Worm (Caenorhabditis elegans) whole organism, L1 larva: ENCODE results near the gene kgb-2.

ENCODE experiments used
- C16A3.4 ChIP-seq: fragments of 150-350 bp; optimal IDR thresholded peaks from 2 replicates; lab custom pipeline; 2014; ENCODE audit warnings: missing biosample characterization, missing genetic modification characterization
- ama-1 ChIP-seq: fragments of 150-350 bp; optimal IDR thresholded peaks from 2 replicates; lab custom pipeline; 2014
- blmp-1 ChIP-seq: fragments of 150-350 bp; optimal IDR thresholded peaks from 2 replicates; lab custom pipeline; 2014; ENCODE audit warnings: missing biosample characterization, missing genetic modification characterization
- ceh-82 ChIP-seq, 3 experiments: fragments of 150-350 bp in 1 of 3; sonication (generic microtip) in 2 of 3; optimal IDR thresholded peaks; 2 replicates each; lab custom pipeline; 2014 to 2017; ENCODE audit warnings: missing biosample characterization in 3 of 3, missing genetic modification characterization in 3 of 3
- ceh-90 ChIP-seq: sonication (generic microtip); optimal IDR thresholded peaks from 2 replicates; lab custom pipeline; 2016; ENCODE audit warnings: missing genetic modification characterization, missing compliant biosample characterization
- ces-1 ChIP-seq: fragments of 150-350 bp; optimal IDR thresholded peaks from 2 replicates; lab custom pipeline; 2014; ENCODE audit warnings: missing biosample characterization, missing genetic modification reagents, missing genetic modification characterization
- dpl-1 ChIP-seq, 3 experiments: fragments of 150-350 bp in 2 of 3; sonication (generic microtip) in 1 of 3; optimal IDR thresholded peaks; 2 replicates each; lab custom pipeline; 2014 to 2017; ENCODE audit warnings: missing biosample characterization in 3 of 3, missing genetic modification characterization in 3 of 3, missing genetic modification reagents in 3 of 3
- dsc-1 ChIP-seq: sonication (generic microtip); optimal IDR thresholded peaks from 2 replicates; lab custom pipeline; 2016; ENCODE audit warnings: mild to moderate bottlenecking, missing genetic modification characterization, missing compliant biosample characterization
- efl-1 ChIP-seq, 4 experiments: fragments of 150-350 bp; optimal IDR thresholded peaks in 3 of 4; peaks in 1 of 4; 1 replicate in 1 of 4; 2 replicates in 3 of 4; lab custom pipeline; 2014; ENCODE audit warnings: missing biosample characterization in 2 of 4, missing genetic modification characterization in 2 of 4, missing genetic modification reagents in 2 of 4
- egl-27 ChIP-seq, 2 experiments: fragments of 150-350 bp in 1 of 2; sonication (generic microtip); optimal IDR thresholded peaks; 3 replicates each; lab custom pipeline; 2017 to 2018; ENCODE audit warnings: missing biosample characterization in 2 of 2, missing genetic modification characterization in 2 of 2, missing genetic modification reagents in 2 of 2
- elt-2 ChIP-seq: sonication (generic microtip); optimal IDR thresholded peaks from 2 replicates; lab custom pipeline; 2016; ENCODE audit warnings: missing genetic modification characterization, mild to moderate bottlenecking, inconsistent platforms, missing compliant biosample characterization, missing genetic modification reagents
- elt-3 ChIP-seq, 6 experiments: fragments of 150-350 bp in 1 of 6; sonication (generic microtip); optimal IDR thresholded peaks; 2 replicates each; lab custom pipeline; 2017 to 2018; ENCODE audit warnings: missing biosample characterization in 6 of 6, missing genetic modification characterization in 6 of 6, inconsistent platforms in 1 of 6
- fkh-8 ChIP-seq: sonication (generic microtip); optimal IDR thresholded peaks from 2 replicates; lab custom pipeline; 2016; ENCODE audit warnings: mild to moderate bottlenecking, missing genetic modification characterization, missing compliant biosample characterization
- grh-1 ChIP-seq: fragments of 200-800 bp; sonication (Bioruptor generic); IDR thresholded peaks from 2 replicates; pipeline ENCODE4 v1.3.6; 2022; ENCODE audit warnings: missing genetic modification reagents, missing genetic modification characterization, missing compliant biosample characterization
- hlh-17 ChIP-seq: fragments of 200-800 bp; sonication (Bioruptor generic); optimal IDR thresholded peaks from 2 replicates; lab custom pipeline; 2018; ENCODE audit warnings: missing genetic modification characterization, mild to moderate bottlenecking, missing compliant biosample characterization, moderate library complexity, borderline replicate concordance
- irx-1 ChIP-seq: sonication (generic microtip); optimal IDR thresholded peaks from 2 replicates; lab custom pipeline; 2016; ENCODE audit warnings: missing genetic modification characterization, missing compliant biosample characterization
- isw-1 ChIP-seq: fragments of 200-800 bp; sonication (Bioruptor generic); IDR thresholded peaks from 2 replicates; pipeline ENCODE4 v1.3.6; 2022; ENCODE audit warnings: missing genetic modification characterization, missing compliant biosample characterization
- jun-1 ChIP-seq: fragments of 150-350 bp; optimal IDR thresholded peaks from 2 replicates; lab custom pipeline; 2014; ENCODE audit warnings: missing biosample characterization, missing genetic modification reagents, missing genetic modification characterization
- lin-13 ChIP-seq: fragments of 150-350 bp; optimal IDR thresholded peaks from 2 replicates; lab custom pipeline; 2014; ENCODE audit warnings: missing biosample characterization, missing genetic modification reagents, missing genetic modification characterization
- lin-14 ChIP-seq: fragments of 200-800 bp; sonication (Bioruptor generic); optimal IDR thresholded peaks from 2 replicates; lab custom pipeline; 2018; ENCODE audit warnings: mild to moderate bottlenecking, missing genetic modification characterization, moderate library complexity, missing compliant biosample characterization
- lin-15B ChIP-seq: fragments of 150-350 bp; sonication (generic microtip); optimal IDR thresholded peaks from 3 replicates; lab custom pipeline; 2014; ENCODE audit warnings: missing biosample characterization, missing genetic modification characterization
- lin-35 ChIP-seq, 2 experiments: fragments of 150-350 bp; optimal IDR thresholded peaks; 2 replicates each; lab custom pipeline; 2014; ENCODE audit warnings: missing biosample characterization in 2 of 2, missing genetic modification characterization in 2 of 2, missing genetic modification reagents in 2 of 2
- lin-39 ChIP-seq: fragments of 150-350 bp; optimal IDR thresholded peaks from 2 replicates; lab custom pipeline; 2014; ENCODE audit warnings: missing biosample characterization, missing genetic modification reagents, missing genetic modification characterization
- lsy-2 ChIP-seq, 2 experiments: fragments of 150-350 bp; optimal IDR thresholded peaks; 2 replicates each; lab custom pipeline; 2014; ENCODE audit warnings: missing biosample characterization in 2 of 2, missing genetic modification characterization in 2 of 2
- mab-9 ChIP-seq: fragments of 200-800 bp; sonication (Bioruptor generic); IDR thresholded peaks from 2 replicates; pipeline ENCODE4 v1.3.6; 2022; ENCODE audit warnings: missing genetic modification reagents, missing genetic modification characterization, missing compliant biosample characterization
- mdl-1 ChIP-seq, 2 experiments: fragments of 150-350 bp; optimal IDR thresholded peaks; 2 replicates each; lab custom pipeline; 2014 to 2017; ENCODE audit warnings: missing biosample characterization in 2 of 2, missing genetic modification characterization in 2 of 2, inconsistent platforms in 1 of 2
- mep-1 ChIP-seq: fragments of 150-350 bp; optimal IDR thresholded peaks from 2 replicates; lab custom pipeline; 2014; ENCODE audit warnings: missing biosample characterization, missing genetic modification characterization
- nhr-19 ChIP-seq: fragments of 200-800 bp; sonication (Bioruptor generic); conservative IDR thresholded peaks from 2 replicates; pipeline ENCODE4 v1.3.6; 2022; ENCODE audit warnings: missing genetic modification characterization, missing compliant biosample characterization
- nhr-20 ChIP-seq: sonication (generic microtip); optimal IDR thresholded peaks from 2 replicates; lab custom pipeline; 2016; ENCODE audit warnings: mild to moderate bottlenecking, missing genetic modification characterization, missing compliant biosample characterization
- nhr-237 ChIP-seq: fragments of 150-350 bp; optimal IDR thresholded peaks from 2 replicates; lab custom pipeline; 2014; ENCODE audit warnings: missing biosample characterization, missing genetic modification characterization
- nhr-47 ChIP-seq: sonication (generic microtip); optimal IDR thresholded peaks from 2 replicates; lab custom pipeline; 2016; ENCODE audit warnings: mild to moderate bottlenecking, missing genetic modification characterization, moderate library complexity, missing compliant biosample characterization
- nhr-71 ChIP-seq: sonication (generic microtip); optimal IDR thresholded peaks from 2 replicates; lab custom pipeline; 2016; ENCODE audit warnings: mild to moderate bottlenecking, missing genetic modification characterization, moderate library complexity, missing compliant biosample characterization
- nhr-76 ChIP-seq: sonication (generic microtip); optimal IDR thresholded peaks from 2 replicates; lab custom pipeline; 2017; ENCODE audit warnings: missing biosample characterization, missing genetic modification characterization
- nhr-85 ChIP-seq: sonication (generic microtip); peaks from one replicate; lab custom pipeline; 2016; ENCODE audit warnings: missing genetic modification characterization, inconsistent platforms, missing compliant biosample characterization
- nhr-90 ChIP-seq: sonication (generic microtip); optimal IDR thresholded peaks from 2 replicates; lab custom pipeline; 2016; ENCODE audit warnings: mild to moderate bottlenecking, missing genetic modification characterization, missing compliant biosample characterization; ENCODE audit not compliant: poor library complexity
- rnt-1 ChIP-seq: sonication (generic microtip); optimal IDR thresholded peaks from 2 replicates; lab custom pipeline; 2016; ENCODE audit warnings: mild to moderate bottlenecking, missing genetic modification characterization, moderate library complexity, missing compliant biosample characterization
- skn-1 ChIP-seq: fragments of 150-350 bp; optimal IDR thresholded peaks from 2 replicates; lab custom pipeline; 2014; ENCODE audit warnings: missing biosample characterization, missing genetic modification characterization
- snpc-4 ChIP-seq: fragments of 150-350 bp; optimal IDR thresholded peaks from 2 replicates; lab custom pipeline; 2014; ENCODE audit warnings: missing biosample characterization, missing genetic modification characterization
- snu-23 ChIP-seq: sonication (generic microtip); optimal IDR thresholded peaks from 2 replicates; lab custom pipeline; 2016; ENCODE audit warnings: missing genetic modification characterization, missing compliant biosample characterization
- sptf-1 ChIP-seq: fragments of 150-350 bp; optimal IDR thresholded peaks from 2 replicates; lab custom pipeline; 2014; ENCODE audit warnings: missing biosample characterization, missing genetic modification characterization
- swsn-7 ChIP-seq: sonication (generic microtip); optimal IDR thresholded peaks from 2 replicates; lab custom pipeline; 2016; ENCODE audit warnings: missing genetic modification characterization, missing compliant biosample characterization
- tbx-2 ChIP-seq: sonication (generic microtip); optimal IDR thresholded peaks from 2 replicates; lab custom pipeline; 2016; ENCODE audit warnings: missing genetic modification characterization, missing compliant biosample characterization
- unc-130 ChIP-seq: fragments of 150-350 bp; optimal IDR thresholded peaks from 2 replicates; lab custom pipeline; 2017; ENCODE audit warnings: missing biosample characterization, missing genetic modification characterization, inconsistent platforms
- unc-62 ChIP-seq: fragments of 150-350 bp; optimal IDR thresholded peaks from 2 replicates; lab custom pipeline; 2014; ENCODE audit warnings: missing biosample characterization, missing genetic modification reagents, missing genetic modification characterization
- vab-15 ChIP-seq: sonication (generic microtip); optimal IDR thresholded peaks from 2 replicates; lab custom pipeline; 2017; ENCODE audit warnings: missing genotype, mild to moderate bottlenecking, missing genetic modification characterization, missing compliant biosample characterization
- xbp-1 ChIP-seq: sonication (generic microtip); optimal IDR thresholded peaks from 2 replicates; lab custom pipeline; 2016; ENCODE audit warnings: missing genetic modification characterization, missing compliant biosample characterization

The kgb-2 gene

DNA sequence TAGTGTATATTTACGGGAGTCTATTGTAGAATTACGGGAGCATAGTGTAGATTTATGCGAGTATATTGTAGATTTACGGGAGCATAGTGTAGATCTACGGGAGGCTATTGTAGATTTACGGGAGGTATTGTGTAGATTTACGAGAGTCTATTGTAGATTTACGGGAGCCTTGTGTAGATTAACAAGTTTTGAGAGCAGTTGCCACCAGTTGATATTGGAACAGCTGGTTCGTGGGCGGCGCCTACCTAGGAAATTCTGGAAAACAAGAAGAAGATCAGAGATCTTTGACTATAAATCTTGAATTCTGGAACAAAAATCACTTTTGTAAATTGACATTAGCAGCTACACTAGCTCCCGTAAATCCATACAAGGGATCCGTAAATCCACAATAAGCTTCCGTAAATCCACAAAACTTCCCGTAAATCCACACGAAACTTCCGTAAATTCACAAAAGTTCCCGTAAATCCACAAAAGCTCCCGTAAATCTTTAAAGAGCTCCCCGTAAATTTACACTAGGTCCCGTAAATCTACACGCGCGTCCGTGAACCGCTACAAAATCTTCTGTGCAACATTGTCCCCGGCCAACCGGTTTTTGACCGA, 46.3 kb downstream of the kgb-2 start:
- no peak for TF ChIP-seq lin-35 (GFP tag; optimal IDR thresholded peaks at IDR 0.05; lab: Kevin White, UChicago)
- TF ChIP-seq efl-1 (optimal IDR thresholded peaks at IDR 0.05; lab: Kevin White, UChicago) = no peak
- TF ChIP-seq efl-1 (GFP tag; optimal IDR thresholded peaks at IDR 0.05 in 1 of 2; lab: Kevin White, UChicago) = peak in 1 of 2 experiments; percentile 80
- TF ChIP-seq egl-27 (tag; optimal IDR thresholded peaks at IDR 0.05; lab: Kevin White, UChicago) = no peak
- no peak for TF ChIP-seq hlh-17 (GFP tag; lab: Kevin White, UChicago)
- no peak for TF ChIP-seq jun-1 (tag; lab: Kevin White, UChicago)
- TF ChIP-seq sptf-1 (tag; lab: Kevin White, UChicago) = no peak
- no peak for TF ChIP-seq vab-15
- TF ChIP-seq nhr-47 (tag; lab: Kevin White, UChicago) = no peak
- TF ChIP-seq rnt-1 (tag; lab: Kevin White, UChicago) = peak; percentile 57
- TF ChIP-seq ceh-90 (tag; lab: Kevin White, UChicago) = no peak
- TF ChIP-seq unc-62 (GFP tag; lab: Kevin White, UChicago) = no peak
- no peak for TF ChIP-seq elt-3 (tag; optimal IDR thresholded peaks at IDR 0.05; lab: Kevin White, UChicago)
- TF ChIP-seq ceh-82 (tag; optimal IDR thresholded peaks at IDR 0.05; lab: Kevin White, UChicago) = no peak

DNA sequence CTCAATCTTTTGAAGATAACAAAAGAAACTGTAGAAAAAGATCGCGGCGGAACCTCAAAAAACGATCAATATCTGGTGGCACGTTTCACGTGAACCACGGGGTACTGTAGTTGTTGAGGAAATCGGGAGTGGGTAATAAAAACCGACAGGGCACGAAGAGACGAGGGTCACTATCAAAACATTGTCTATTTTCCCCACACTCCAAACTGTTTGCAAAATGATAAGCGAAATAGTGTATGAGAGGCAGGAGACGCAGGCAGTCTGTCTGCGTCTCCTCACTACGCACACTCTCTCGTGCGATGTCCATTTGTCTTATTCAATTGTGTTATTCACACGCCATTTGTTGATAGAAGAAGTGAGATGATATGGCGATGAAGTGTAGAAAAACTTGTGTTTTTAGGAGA, 46.8 kb downstream of the kgb-2 start:
- TF ChIP-seq lin-14 (GFP tag; lab: Kevin White, UChicago) (peak; percentile 85), grh-1 (peak; percentile 71), nhr-90 (tag; lab: Kevin White, UChicago) (peak; percentile 92), hlh-17 (GFP tag; lab: Kevin White, UChicago) (no peak), ces-1 (no peak), irx-1 (tag; lab: Kevin White, UChicago) (peak; percentile 50), vab-15 (peak; percentile 63), blmp-1 (tag; lab: Kevin White, UChicago) (peak; percentile 88), lin-35 (GFP tag; optimal IDR thresholded peaks at IDR 0.05; lab: Kevin White, UChicago) (peak; percentile 7 to 77), lin-15B (tag; lab: Kevin White, UChicago) (no peak), nhr-19 (GFP tag; lab: Robert Waterston, UW) (peak; percentile 95), nhr-237 (tag; lab: Kevin White, UChicago) (no peak), lin-13 (GFP tag; lab: Kevin White, UChicago) (peak; percentile 7), ama-1 (lab: Kevin White, UChicago) (peak; percentile 47), swsn-7 (peak; percentile 28), jun-1 (tag; lab: Kevin White, UChicago) (peak; percentile 3), rnt-1 (tag; lab: Kevin White, UChicago) (peak; percentile 54), snu-23 (GFP tag; lab: Kevin White, UChicago) (peak; percentile 81), nhr-47 (tag; lab: Kevin White, UChicago) (peak; percentile 68), fkh-8 (tag; lab: Kevin White, UChicago) (no peak), tbx-2 (peak; percentile 81), nhr-71 (peak; percentile 91), nhr-85 (tag; lab: Kevin White, UChicago) (peak; percentile 99), dpl-1 (GFP tag; optimal IDR thresholded peaks at IDR 0.05; lab: Kevin White, UChicago) (peak in 1 of 3 experiments; percentile 25), elt-2 (peak; percentile 78), elt-3 (tag; optimal IDR thresholded peaks at IDR 0.05; lab: Kevin White, UChicago) (peak in 5 of 6 experiments; percentile 46 to 94 (median 85)), skn-1 (tag; lab: Kevin White, UChicago) (no peak), xbp-1 (peak; percentile 14), mab-9 (GFP tag; lab: Robert Waterston, UW) (no peak), isw-1 (GFP tag; lab: Robert Waterston, UW) (no peak), snpc-4 (tag; lab: Kevin White, UChicago) (no peak), mdl-1 (tag; optimal IDR thresholded peaks at IDR 0.05; lab: Kevin White, UChicago) (peak in 1 of 2 experiments; percentile 91), unc-130 (tag; lab: Kevin White, UChicago) (peak; percentile 79), nhr-76 (no peak), lsy-2 (tag; optimal IDR thresholded peaks at IDR 0.05; lab: Kevin White, UChicago) (peak; percentile 65 to 94), dsc-1 (tag; lab: Kevin White, UChicago) (no peak), lin-39 (peak; percentile 49), C16A3.4 (tag; lab: Kevin White, UChicago) (peak; percentile 52), efl-1 (optimal IDR thresholded peaks at IDR 0.05; lab: Kevin White, UChicago) (peak; percentile 67 to 79), efl-1 (GFP tag; optimal IDR thresholded peaks at IDR 0.05 in 1 of 2; lab: Kevin White, UChicago) (peak in 1 of 2 experiments; percentile 84), nhr-20 (tag; lab: Kevin White, UChicago) (peak; percentile 91), mep-1 (tag; lab: Kevin White, UChicago) (peak; percentile 33)
